Worm (Caenorhabditis elegans) whole organism, L2 larva: ENCODE results near the gene H03G16.7.

Source experiments
- C34F6.9 ChIP-seq: fragments of 150-350 bp; optimal IDR thresholded peaks from 2 replicates; lab custom pipeline; 2014; ENCODE audit warnings: missing biosample characterization, missing genetic modification characterization
- F13H6.1 ChIP-seq: sonication (generic microtip); optimal IDR thresholded peaks from 2 replicates; lab custom pipeline; 2016; ENCODE audit warnings: missing genetic modification characterization, missing compliant biosample characterization
- R02D3.7 ChIP-seq: fragments of 150-350 bp; optimal IDR thresholded peaks from 2 replicates; lab custom pipeline; 2014; ENCODE audit warnings: missing biosample characterization, missing genetic modification characterization
- ZK546.5 ChIP-seq: sonication (generic microtip); optimal IDR thresholded peaks from 2 replicates; lab custom pipeline; 2017; ENCODE audit warnings: missing biosample characterization, missing genetic modification characterization
- aly-2 ChIP-seq: fragments of 150-350 bp; optimal IDR thresholded peaks from 2 replicates; lab custom pipeline; 2014; ENCODE audit warnings: missing biosample characterization, missing genetic modification characterization
- ama-1 ChIP-seq: fragments of 150-350 bp; optimal IDR thresholded peaks from 2 replicates; lab custom pipeline; 2018; ENCODE audit warnings: inconsistent platforms
- blmp-1 ChIP-seq: sonication (generic microtip); optimal IDR thresholded peaks from 2 replicates; lab custom pipeline; 2017; ENCODE audit warnings: missing genetic modification characterization, mild to moderate bottlenecking, missing compliant biosample characterization, antibody characterized with exemption, moderate library complexity; ENCODE audit not compliant: insufficient read depth
- ceh-16 ChIP-seq: fragments of 150-350 bp; optimal IDR thresholded peaks from 2 replicates; lab custom pipeline; 2014; ENCODE audit warnings: missing biosample characterization, missing genetic modification characterization
- ceh-82 ChIP-seq: fragments of 150-350 bp; optimal IDR thresholded peaks from 2 replicates; lab custom pipeline; 2014; ENCODE audit warnings: missing biosample characterization, missing genetic modification characterization
- crh-2 ChIP-seq: sonication (generic microtip); optimal IDR thresholded peaks from 2 replicates; lab custom pipeline; 2017; ENCODE audit warnings: missing biosample characterization, missing genetic modification characterization
- dmd-4 ChIP-seq: sonication (generic microtip); optimal IDR thresholded peaks from 2 replicates; lab custom pipeline; 2017; ENCODE audit warnings: missing biosample characterization, missing genetic modification characterization
- egl-27 ChIP-seq: sonication (generic microtip); optimal IDR thresholded peaks from 3 replicates; lab custom pipeline; 2017; ENCODE audit warnings: missing biosample characterization, missing genetic modification reagents, missing genetic modification characterization
- elt-1 ChIP-seq: fragments of 150-350 bp; optimal IDR thresholded peaks from 2 replicates; lab custom pipeline; 2014; ENCODE audit warnings: missing biosample characterization, missing genetic modification characterization
- elt-3 ChIP-seq: sonication (generic microtip); optimal IDR thresholded peaks from 2 replicates; lab custom pipeline; 2017; ENCODE audit warnings: missing biosample characterization, missing genetic modification characterization
- fos-1 ChIP-seq: fragments of 150-350 bp; optimal IDR thresholded peaks from 2 replicates; lab custom pipeline; 2014; ENCODE audit warnings: missing biosample characterization, missing genetic modification characterization
- gmeb-1 ChIP-seq: fragments of 150-350 bp; optimal IDR thresholded peaks from 2 replicates; lab custom pipeline; 2014; ENCODE audit warnings: missing biosample characterization, missing genetic modification characterization
- lin-11 ChIP-seq: fragments of 150-350 bp; sonication (generic microtip); optimal IDR thresholded peaks from 2 replicates; lab custom pipeline; 2014; ENCODE audit warnings: missing biosample characterization, missing genetic modification characterization, inconsistent platforms, mixed read lengths
- lsy-2 ChIP-seq, 2 experiments: fragments of 150-350 bp in 1 of 2; sonication (generic microtip) in 1 of 2; optimal IDR thresholded peaks; 2 replicates each; lab custom pipeline; 2014 to 2017; ENCODE audit warnings: missing biosample characterization in 2 of 2, missing genetic modification characterization in 2 of 2
- mab-5 ChIP-seq: fragments of 150-350 bp; optimal IDR thresholded peaks from 2 replicates; lab custom pipeline; 2014; ENCODE audit warnings: missing biosample characterization, missing genetic modification characterization
- nhr-11 ChIP-seq: fragments of 150-350 bp; optimal IDR thresholded peaks from 2 replicates; lab custom pipeline; 2014; ENCODE audit warnings: missing biosample characterization, missing genetic modification characterization
- nhr-12 ChIP-seq: fragments of 150-350 bp; optimal IDR thresholded peaks from 2 replicates; lab custom pipeline; 2014; ENCODE audit warnings: missing biosample characterization, missing genetic modification characterization
- nhr-129 ChIP-seq: fragments of 150-350 bp; optimal IDR thresholded peaks from 2 replicates; lab custom pipeline; 2014; ENCODE audit warnings: missing biosample characterization, missing genetic modification characterization
- nhr-21 ChIP-seq: fragments of 150-350 bp; optimal IDR thresholded peaks from 2 replicates; lab custom pipeline; 2014; ENCODE audit warnings: missing biosample characterization, missing genetic modification characterization
- nhr-237 ChIP-seq: fragments of 150-350 bp; optimal IDR thresholded peaks from 2 replicates; lab custom pipeline; 2014; ENCODE audit warnings: missing biosample characterization, missing genetic modification characterization
- nhr-25 ChIP-seq: fragments of 150-350 bp; sonication (generic microtip); optimal IDR thresholded peaks from 3 replicates; lab custom pipeline; 2014; ENCODE audit warnings: missing biosample characterization, missing genetic modification characterization
- nhr-6 ChIP-seq: fragments of 150-350 bp; optimal IDR thresholded peaks from 2 replicates; lab custom pipeline; 2014; ENCODE audit warnings: missing biosample characterization, missing genetic modification characterization
- nhr-77 ChIP-seq: fragments of 150-350 bp; optimal IDR thresholded peaks from 2 replicates; lab custom pipeline; 2014; ENCODE audit warnings: missing biosample characterization, missing genetic modification characterization
- peb-1 ChIP-seq: fragments of 150-350 bp; optimal IDR thresholded peaks from 2 replicates; lab custom pipeline; 2014; ENCODE audit warnings: missing biosample characterization, missing genetic modification characterization
- sem-4 ChIP-seq: fragments of 150-350 bp; optimal IDR thresholded peaks from 2 replicates; lab custom pipeline; 2014; ENCODE audit warnings: missing biosample characterization, missing genetic modification reagents, missing genetic modification characterization
- skn-1 ChIP-seq: sonication (generic microtip); optimal IDR thresholded peaks from 2 replicates; lab custom pipeline; 2017; ENCODE audit warnings: missing biosample characterization, missing genetic modification characterization
- sma-3 ChIP-seq: sonication (generic microtip); optimal IDR thresholded peaks from 2 replicates; lab custom pipeline; 2016; ENCODE audit warnings: missing genetic modification reagents, missing genetic modification characterization, missing compliant biosample characterization
- sma-9 ChIP-seq, 2 experiments: fragments of 150-350 bp in 1 of 2; sonication (generic microtip) in 1 of 2; optimal IDR thresholded peaks; 2 replicates each; lab custom pipeline; 2014 to 2016; ENCODE audit warnings: missing genetic modification characterization in 2 of 2, mild to moderate bottlenecking in 1 of 2, missing biosample characterization in 1 of 2, missing compliant biosample characterization in 1 of 2, missing genetic modification reagents in 1 of 2, moderate library complexity in 1 of 2
- snpc-4 ChIP-seq: fragments of 150-350 bp; optimal IDR thresholded peaks from 2 replicates; lab custom pipeline; 2014; ENCODE audit warnings: missing biosample characterization, missing genetic modification characterization
- unc-39 ChIP-seq: fragments of 150-350 bp; optimal IDR thresholded peaks from 2 replicates; lab custom pipeline; 2014; ENCODE audit warnings: missing biosample characterization, missing genetic modification characterization
- unc-55 ChIP-seq: fragments of 150-350 bp; sonication (generic microtip); optimal IDR thresholded peaks from 3 replicates; lab custom pipeline; 2014; ENCODE audit warnings: missing biosample characterization, missing genetic modification reagents, missing genetic modification characterization
- zag-1 ChIP-seq: fragments of 150-350 bp; optimal IDR thresholded peaks from 2 replicates; lab custom pipeline; 2014; ENCODE audit warnings: missing biosample characterization, missing genetic modification characterization
- ztf-1 ChIP-seq: fragments of 200-800 bp; sonication (Bioruptor generic); conservative IDR thresholded peaks from 2 replicates; pipeline ENCODE4 v1.3.6; 2022; ENCODE audit warnings: missing genetic modification characterization, missing compliant biosample characterization
- ztf-11 ChIP-seq: sonication (generic microtip); optimal IDR thresholded peaks from 2 replicates; lab custom pipeline; 2017; ENCODE audit warnings: missing biosample characterization, missing genetic modification characterization
- ztf-4 ChIP-seq: fragments of 150-350 bp; optimal IDR thresholded peaks from 2 replicates; lab custom pipeline; 2014; ENCODE audit warnings: missing biosample characterization, missing genetic modification characterization

Gene H03G16.7

ce11 chrX:15016102-15016501, 39.7 kb downstream of the H03G16.7 start:
- TF ChIP-seq lin-11 (tag; lab: Kevin White, UChicago), result no peak
- TF ChIP-seq elt-1 (tag; lab: Kevin White, UChicago), result no peak
- TF ChIP-seq unc-55 (GFP tag; lab: Kevin White, UChicago), result peak; percentile 42
- TF ChIP-seq egl-27 (tag; lab: Kevin White, UChicago), result peak; percentile 11

ce11 chrX:15013941-15014453, 41.8 kb downstream of the H03G16.7 start:
- TF ChIP-seq ztf-4 (tag; lab: Kevin White, UChicago) (no peak), crh-2 (tag; lab: Kevin White, UChicago) (no peak), mab-5 (tag; lab: Kevin White, UChicago) (no peak), egl-27 (tag; lab: Kevin White, UChicago) (no peak), F13H6.1 (peak; percentile 23), ceh-82 (tag; lab: Kevin White, UChicago) (no peak), nhr-6 (no peak), sma-9 (GFP tag; optimal IDR thresholded peaks at IDR 0.05; lab: Kevin White, UChicago) (no peak), sma-9 (tag; optimal IDR thresholded peaks at IDR 0.05; lab: Kevin White, UChicago) (no peak), fos-1 (no peak), ztf-1 (GFP tag; lab: Robert Waterston, UW) (no peak), ama-1 (no peak), C34F6.9 (peak; percentile 16), skn-1 (tag; lab: Kevin White, UChicago) (no peak), nhr-129 (tag; lab: Kevin White, UChicago) (peak; percentile 28), snpc-4 (tag; lab: Kevin White, UChicago) (no peak), lsy-2 (tag; optimal IDR thresholded peaks at IDR 0.05; lab: Kevin White, UChicago) (peak in 1 of 2 experiments; percentile 13), sma-3 (GFP tag; lab: Kevin White, UChicago) (no peak)

ce11 chrX:15011526-15012274, 44.1 kb downstream of the H03G16.7 start:
- TF ChIP-seq mab-5 (tag; lab: Kevin White, UChicago), result peak; percentile 67
- TF ChIP-seq lsy-2 (tag; optimal IDR thresholded peaks at IDR 0.05; lab: Kevin White, UChicago), result peak in 1 of 2 experiments; percentile 5
- no peak for TF ChIP-seq ZK546.5 (tag; lab: Kevin White, UChicago)
- peak; percentile 12 for TF ChIP-seq snpc-4 (tag; lab: Kevin White, UChicago)

ce11 chrX:15010941-15011340, 44.9 kb downstream of the H03G16.7 start:
- no peak for TF ChIP-seq aly-2 (tag; lab: Kevin White, UChicago)
- peak; percentile 75 for TF ChIP-seq snpc-4 (tag; lab: Kevin White, UChicago)

- TF ChIP-seq ceh-16 (tag; lab: Kevin White, UChicago) (no peak), fos-1 (no peak), lin-11 (tag; lab: Kevin White, UChicago) (no peak), nhr-237 (tag; lab: Kevin White, UChicago) (no peak), dmd-4 (no peak), nhr-12 (tag; lab: Kevin White, UChicago) (no peak), zag-1 (tag; lab: Kevin White, UChicago) (no peak), ztf-11 (no peak), crh-2 (tag; lab: Kevin White, UChicago) (no peak), elt-3 (tag; lab: Kevin White, UChicago) (no peak), nhr-77 (no peak), ceh-82 (tag; lab: Kevin White, UChicago) (no peak), ztf-1 (GFP tag; lab: Robert Waterston, UW) (no peak), gmeb-1 (no peak)
These were observed 47.1 kb downstream of the H03G16.7 start for ce11 chrX:15008697-15009096.

- TF ChIP-seq unc-55 (GFP tag; lab: Kevin White, UChicago) (peak; percentile 35), nhr-77 (no peak), blmp-1 (tag; lab: Kevin White, UChicago) (no peak), C34F6.9 (peak; percentile 32), elt-3 (tag; lab: Kevin White, UChicago) (no peak), crh-2 (tag; lab: Kevin White, UChicago) (peak; percentile 43), egl-27 (tag; lab: Kevin White, UChicago) (no peak), nhr-129 (tag; lab: Kevin White, UChicago) (peak; percentile 46), nhr-25 (tag; lab: Kevin White, UChicago) (no peak), nhr-237 (tag; lab: Kevin White, UChicago) (no peak), snpc-4 (tag; lab: Kevin White, UChicago) (no peak), sem-4 (no peak), ztf-11 (no peak), nhr-11 (tag; lab: Kevin White, UChicago) (no peak), skn-1 (tag; lab: Kevin White, UChicago) (no peak), R02D3.7 (tag; lab: Kevin White, UChicago) (no peak), unc-39 (tag; lab: Kevin White, UChicago) (no peak), ztf-1 (GFP tag; lab: Robert Waterston, UW) (no peak), peb-1 (no peak), ZK546.5 (tag; lab: Kevin White, UChicago) (no peak), fos-1 (peak; percentile 23), nhr-21 (no peak), lsy-2 (tag; optimal IDR thresholded peaks at IDR 0.05; lab: Kevin White, UChicago) (no peak)
These were observed 48.9 kb downstream of the H03G16.7 start, which contains the start of gene ergi-2 for ce11 chrX:15006847-15007358. TSS of gene ergi-2 (minus strand) at chrX:15007308.
